Worm (Caenorhabditis elegans) whole organism, L4/young adult: ENCODE data around the gene F47E1.20.

ENCODE experiments used
- W03F9.2 ChIP-seq: fragments of 150-350 bp; optimal IDR thresholded peaks from 2 replicates; lab custom pipeline; 2014; ENCODE audit warnings: missing biosample characterization, missing genetic modification characterization
- dao-5 ChIP-seq: sonication (generic microtip); optimal IDR thresholded peaks from 2 replicates; lab custom pipeline; 2016; ENCODE audit warnings: missing genotype, missing genetic modification characterization, moderate library complexity, missing compliant biosample characterization
- him-1 ChIP-seq: sonication (generic microtip); optimal IDR thresholded peaks from 2 replicates; lab custom pipeline; 2016; ENCODE audit warnings: missing genotype, missing genetic modification reagents, missing genetic modification characterization, missing compliant biosample characterization

Gene F47E1.20

DNA sequence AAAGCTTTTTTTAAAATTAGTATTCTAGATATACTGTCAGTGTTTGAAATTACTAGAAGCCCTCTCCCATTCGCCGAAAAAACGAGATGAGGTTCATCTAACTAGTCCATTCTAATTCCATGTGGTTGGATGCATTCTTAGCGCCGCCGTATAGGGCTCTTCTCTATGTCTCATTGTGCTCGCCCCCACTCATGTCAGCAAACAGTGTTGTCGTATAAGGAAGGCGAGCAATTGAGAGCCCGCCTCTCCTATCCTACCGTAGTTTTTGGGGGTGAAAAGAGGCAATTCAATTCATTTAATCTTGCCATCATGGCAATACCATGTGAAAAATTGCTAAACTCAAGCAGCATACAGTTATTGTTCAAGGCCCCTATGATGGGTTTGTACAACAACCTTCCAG, at the start of gene F47E1.20:
TSS of gene F47E1.20 (plus strand) at position 301 of the 400 bp plus-strand sequence.
- TF ChIP-seq dao-5: no peak
- no peak for TF ChIP-seq W03F9.2 (tag; lab: Kevin White, UChicago)
- no peak for TF ChIP-seq him-1 (tag; lab: Kevin White, UChicago)

DNA sequence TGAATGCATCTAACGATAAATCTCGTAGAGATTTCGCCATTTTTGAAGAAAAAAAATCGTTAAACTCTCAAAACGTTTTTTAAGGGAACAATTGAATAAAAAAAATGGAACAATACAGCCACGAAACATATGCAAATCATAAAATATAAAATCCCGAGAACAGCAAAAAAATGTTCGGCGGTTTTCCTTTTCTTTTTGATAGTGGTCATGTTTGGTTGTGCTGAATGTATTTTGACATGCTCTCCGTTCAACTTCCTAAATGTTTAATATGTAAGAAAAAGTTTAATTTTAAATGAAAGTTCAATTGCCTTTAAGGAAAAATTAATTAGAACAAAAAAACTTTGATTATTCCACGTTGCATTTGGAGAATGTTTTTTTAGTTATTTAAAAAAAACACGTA, 38.3 kb upstream of the F47E1.20 start, which contains the start of gene C24A3.9:
TSS of gene C24A3.9 (minus strand) at position 101 of the 400 bp plus-strand sequence.
- TF ChIP-seq W03F9.2 (tag; lab: Kevin White, UChicago): no peak

DNA sequence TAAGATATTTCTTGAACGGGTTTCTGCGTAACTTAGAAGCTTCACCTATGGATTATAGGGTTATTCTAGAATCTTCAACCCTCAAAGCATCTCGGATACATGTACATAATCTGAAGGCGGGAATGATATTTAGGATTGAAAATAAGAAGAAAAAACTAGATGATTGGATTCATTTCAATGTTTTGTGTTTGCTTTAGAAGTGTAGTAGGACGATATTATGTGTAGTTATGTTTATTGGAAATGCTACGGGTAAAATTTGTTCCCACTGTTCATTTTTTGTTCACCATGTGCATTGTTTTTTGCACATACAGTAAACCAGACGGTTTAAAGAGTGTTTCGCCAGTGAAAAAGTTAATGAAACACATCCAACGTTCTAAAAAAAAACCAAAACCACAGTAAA, 37.3 kb upstream of the F47E1.20 start:
- TF ChIP-seq him-1 (tag; lab: Kevin White, UChicago) (no peak), W03F9.2 (tag; lab: Kevin White, UChicago) (no peak), dao-5 (no peak)

DNA sequence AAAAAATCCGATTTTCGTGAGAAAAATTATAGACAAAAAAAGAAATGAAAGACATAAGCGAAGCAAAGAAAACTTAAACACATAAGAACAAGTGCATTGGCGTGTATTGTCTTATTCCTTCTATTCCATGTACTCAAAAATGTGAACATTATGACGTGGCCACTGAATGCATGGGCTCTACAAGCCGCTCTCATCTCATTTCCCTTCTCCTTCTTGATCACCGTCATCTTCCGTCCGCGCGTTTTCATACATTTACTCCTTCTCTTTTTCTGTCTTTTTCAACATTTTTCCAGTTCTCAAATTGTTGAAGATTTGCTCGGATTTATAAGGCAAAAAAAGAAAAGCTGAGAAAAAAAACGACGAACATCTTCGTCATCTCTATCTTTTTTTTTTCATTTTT, 34.3 kb upstream of the F47E1.20 start:
- TF ChIP-seq dao-5: no peak

DNA sequence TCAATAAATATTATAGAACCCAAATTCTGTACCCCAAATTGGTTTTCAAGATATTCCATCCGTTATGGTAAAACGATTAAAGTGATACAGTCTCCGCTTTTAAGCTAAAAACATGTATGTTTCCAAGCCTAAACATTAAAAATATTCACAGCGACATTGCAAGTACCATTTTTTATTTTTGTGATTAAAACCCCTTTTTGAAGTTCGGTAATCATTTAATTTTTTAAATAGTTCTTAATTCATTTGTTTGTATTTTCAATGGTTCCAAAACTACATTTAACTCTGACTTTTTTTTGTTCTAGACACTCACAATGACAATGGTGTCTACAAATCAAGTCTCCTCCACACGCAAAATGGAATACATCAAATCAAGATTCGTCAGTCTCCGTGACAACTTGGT, 33.3 kb upstream of the F47E1.20 start, which contains the start of gene T25B6.4:
TSS of gene T25B6.4 (plus strand) at position 301 of the 400 bp plus-strand sequence.
- no peak for TF ChIP-seq W03F9.2 (tag; lab: Kevin White, UChicago)
- no peak for TF ChIP-seq dao-5
- no peak for TF ChIP-seq him-1 (tag; lab: Kevin White, UChicago)

DNA sequence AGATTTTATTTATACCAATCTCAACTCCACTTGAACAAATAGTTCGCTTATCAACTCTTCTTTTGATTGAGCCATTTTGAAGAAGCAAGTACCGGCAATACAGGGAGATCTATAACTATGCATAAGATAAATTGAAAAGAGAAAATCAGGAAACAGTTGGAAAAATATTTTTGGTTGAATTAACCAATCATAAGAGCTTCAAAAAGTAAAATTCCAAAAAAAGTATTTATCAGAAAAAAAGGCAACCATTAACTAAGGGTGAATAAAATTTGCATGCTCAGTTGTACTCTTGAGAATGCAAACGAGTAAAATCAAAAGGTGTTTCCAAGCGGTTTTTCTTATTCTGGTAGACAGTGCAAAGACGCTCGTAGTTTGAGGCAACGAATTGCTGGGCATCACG, 27.1 kb upstream of the F47E1.20 start, which contains the start of gene T25B6.5:
TSS of gene T25B6.5 (minus strand) at position 101 of the 400 bp plus-strand sequence.
- TF ChIP-seq W03F9.2 (tag; lab: Kevin White, UChicago) (no peak), him-1 (tag; lab: Kevin White, UChicago) (no peak), dao-5 (no peak)

DNA sequence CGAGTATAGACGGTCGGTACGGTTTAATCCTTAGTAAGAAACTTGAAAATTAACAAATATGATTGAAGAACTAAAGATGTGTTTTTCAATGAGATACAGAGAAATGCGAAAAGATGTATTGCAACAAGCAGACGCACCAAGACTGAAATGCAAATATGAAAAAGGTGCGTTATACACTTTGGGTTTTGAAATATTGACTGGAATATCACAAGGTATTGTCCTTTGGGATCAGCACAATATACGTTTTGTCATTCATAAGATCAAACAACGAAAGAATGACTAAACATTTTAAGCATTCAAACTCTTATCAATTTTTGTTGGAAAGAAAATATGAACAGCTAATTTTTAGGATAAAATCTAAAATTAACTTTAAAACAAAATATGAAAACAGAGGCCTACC, 26.0 kb upstream of the F47E1.20 start, which contains the start of gene T25B6.6:
TSS of gene T25B6.6 (minus strand) at position 101 of the 400 bp plus-strand sequence.
- no peak for TF ChIP-seq W03F9.2 (tag; lab: Kevin White, UChicago)
- no peak for TF ChIP-seq dao-5
- no peak for TF ChIP-seq him-1 (tag; lab: Kevin White, UChicago)

DNA sequence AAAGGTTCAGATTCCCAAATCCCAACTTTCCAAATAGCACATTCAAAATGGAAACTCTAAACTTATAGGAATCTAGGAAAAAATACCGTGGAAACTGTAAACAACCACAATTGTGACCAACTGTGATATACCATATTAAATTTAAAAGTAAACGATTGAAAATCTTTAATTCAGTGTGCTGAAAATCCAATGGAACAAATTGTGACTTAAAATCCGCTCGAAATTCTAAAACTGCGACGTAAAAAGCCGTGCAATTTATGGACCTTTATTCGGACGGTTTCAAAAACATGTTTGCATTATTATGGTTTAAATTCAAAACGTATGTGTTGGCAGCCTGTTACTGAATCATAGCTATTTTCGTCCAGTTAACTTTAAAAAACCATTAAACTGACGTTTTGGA, 24.9 kb upstream of the F47E1.20 start:
- TF ChIP-seq W03F9.2 (tag; lab: Kevin White, UChicago): no peak
- no peak for TF ChIP-seq him-1 (tag; lab: Kevin White, UChicago)
- no peak for TF ChIP-seq dao-5

DNA sequence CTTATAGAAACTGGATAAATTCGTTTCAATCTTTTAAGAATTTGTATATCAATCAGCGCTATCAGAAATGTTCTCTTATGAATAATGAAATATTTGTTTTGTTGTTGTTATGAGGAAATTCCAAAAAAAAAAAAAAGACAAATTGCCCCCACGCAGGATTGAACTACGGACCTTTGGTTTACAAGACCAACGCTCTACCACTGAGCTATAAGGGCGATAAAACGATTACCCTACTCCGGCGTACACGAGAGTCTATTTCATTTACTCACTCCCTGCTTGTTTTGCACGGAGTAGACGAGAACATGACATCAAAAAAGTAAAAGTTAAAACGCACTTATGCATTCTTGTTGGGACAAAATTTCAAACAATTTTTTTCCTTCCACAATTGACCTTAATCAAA, 24.5 kb upstream of the F47E1.20 start:
- TF ChIP-seq dao-5 (peak; percentile 80), W03F9.2 (tag; lab: Kevin White, UChicago) (no peak), him-1 (tag; lab: Kevin White, UChicago) (peak; percentile 38)

DNA sequence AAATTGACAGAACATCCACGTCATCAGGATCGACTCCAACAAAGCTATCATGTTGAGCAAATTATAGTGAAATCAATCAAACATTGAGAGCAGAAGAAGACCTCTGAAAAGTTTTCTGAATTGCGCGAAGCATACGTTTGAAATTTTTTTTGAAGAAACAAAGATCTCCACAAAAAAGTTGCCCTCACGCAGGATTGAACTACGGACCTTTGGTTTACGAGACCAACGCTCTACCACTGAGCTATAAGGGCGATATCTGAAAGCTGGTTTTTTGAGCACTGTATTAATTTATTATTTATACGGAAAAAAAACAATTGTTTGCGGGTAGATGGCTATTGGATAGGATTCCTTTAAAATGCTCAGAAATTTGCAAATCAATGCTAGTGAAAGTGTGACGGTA, 23.3 kb upstream of the F47E1.20 start:
- TF ChIP-seq W03F9.2 (tag; lab: Kevin White, UChicago): no peak
- TF ChIP-seq him-1 (tag; lab: Kevin White, UChicago): no peak

DNA sequence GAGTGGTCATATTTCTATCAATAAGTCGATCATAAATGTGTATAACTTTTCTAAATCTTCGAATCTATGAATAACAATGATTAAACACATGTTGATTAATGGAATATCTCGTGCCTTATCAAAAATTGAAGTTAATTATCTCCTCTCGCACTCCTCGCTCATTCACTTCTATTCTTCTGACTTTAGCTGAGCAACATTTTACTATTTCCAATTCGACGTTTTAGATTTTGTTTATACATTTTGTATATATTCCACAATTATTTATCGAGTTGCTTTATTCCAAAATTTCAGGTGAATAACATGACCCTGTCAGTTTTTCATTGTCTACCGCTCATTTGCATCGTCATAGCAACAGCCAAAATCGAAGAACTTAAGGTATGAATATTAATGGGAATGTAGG, 21.5 kb upstream of the F47E1.20 start, which contains the start of gene T25B6.3:
TSS of gene T25B6.3 (plus strand) at position 301 of the 400 bp plus-strand sequence.
- TF ChIP-seq W03F9.2 (tag; lab: Kevin White, UChicago) (no peak), dao-5 (no peak)

DNA sequence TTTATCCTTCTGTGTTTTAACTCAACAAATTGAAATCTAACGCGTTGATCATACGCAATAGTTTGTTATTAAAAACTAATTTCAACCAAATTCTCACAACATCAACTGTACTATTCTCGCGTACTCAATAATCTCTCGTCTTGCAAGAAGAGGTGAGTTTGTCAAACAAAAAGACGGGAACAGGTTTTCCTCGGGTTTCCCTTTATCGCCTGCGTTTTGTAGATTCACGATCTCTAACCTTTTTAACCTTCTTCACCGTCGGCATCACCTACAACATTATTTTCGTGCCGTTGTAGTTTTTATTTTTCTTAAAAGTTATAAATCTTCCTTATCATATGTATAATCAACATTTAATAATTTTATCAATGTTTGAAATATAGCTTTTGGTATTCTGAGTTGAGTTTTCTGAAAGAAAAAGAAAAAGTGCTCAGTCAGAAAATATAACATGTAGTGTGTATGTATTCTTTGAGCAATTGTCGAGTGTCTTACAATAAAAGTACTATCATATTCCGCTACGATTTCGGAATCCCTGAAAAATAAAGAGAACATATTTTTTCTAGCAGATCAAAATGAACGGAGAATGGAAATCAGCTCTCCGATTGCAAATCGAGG, 19.7 kb upstream of the F47E1.20 start, which contains the start of gene snf-12:
TSS of gene snf-12 (plus strand) at position 562 of the 612 bp plus-strand sequence.
- TF ChIP-seq him-1 (tag; lab: Kevin White, UChicago): no peak
- no peak for TF ChIP-seq dao-5
- TF ChIP-seq W03F9.2 (tag; lab: Kevin White, UChicago): no peak

DNA sequence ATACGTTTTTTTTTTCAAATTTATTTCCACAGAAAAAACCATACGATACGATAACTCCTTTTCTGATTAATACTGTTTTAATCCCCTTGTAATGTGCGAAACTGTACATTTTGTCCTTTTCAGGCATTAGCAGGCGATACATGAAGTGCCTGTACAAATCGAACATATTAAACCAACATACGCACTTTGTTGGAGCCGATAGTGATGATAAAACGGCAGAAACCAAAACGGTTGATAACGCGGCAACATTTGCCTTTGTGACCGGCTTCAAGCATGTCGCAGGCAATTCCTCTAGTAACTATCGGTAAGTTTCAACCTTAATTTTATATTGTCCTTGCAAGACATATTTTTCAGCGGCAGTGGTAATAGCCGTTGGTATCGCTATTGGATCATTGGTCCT, 14.4 kb upstream of the F47E1.20 start, which contains the start of gene nep-22:
TSS of gene nep-22 (plus strand) at position 245 of the 400 bp plus-strand sequence.
- TF ChIP-seq W03F9.2 (tag; lab: Kevin White, UChicago): no peak
- no peak for TF ChIP-seq him-1 (tag; lab: Kevin White, UChicago)
- TF ChIP-seq dao-5: no peak

DNA sequence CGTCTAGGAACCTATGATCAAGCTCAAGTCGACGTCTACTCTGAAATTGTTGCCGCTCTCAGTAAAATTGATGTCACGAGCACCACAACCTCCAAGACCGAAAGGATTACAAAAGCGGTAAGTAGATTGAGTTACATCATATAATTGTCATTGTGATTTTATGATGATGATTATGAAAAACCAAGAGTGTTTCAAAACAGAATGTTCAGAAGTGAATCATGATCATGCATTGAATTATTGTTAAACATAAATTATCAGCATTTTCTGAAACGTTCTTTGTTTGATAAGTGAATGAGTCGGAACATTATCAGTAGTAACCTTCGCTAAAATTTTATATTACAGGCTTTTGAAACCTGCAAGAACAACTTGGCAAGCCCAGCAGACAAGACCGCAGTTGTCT, 13.6 kb upstream of the F47E1.20 start:
- TF ChIP-seq him-1 (tag; lab: Kevin White, UChicago) (no peak), W03F9.2 (tag; lab: Kevin White, UChicago) (no peak), dao-5 (no peak)

DNA sequence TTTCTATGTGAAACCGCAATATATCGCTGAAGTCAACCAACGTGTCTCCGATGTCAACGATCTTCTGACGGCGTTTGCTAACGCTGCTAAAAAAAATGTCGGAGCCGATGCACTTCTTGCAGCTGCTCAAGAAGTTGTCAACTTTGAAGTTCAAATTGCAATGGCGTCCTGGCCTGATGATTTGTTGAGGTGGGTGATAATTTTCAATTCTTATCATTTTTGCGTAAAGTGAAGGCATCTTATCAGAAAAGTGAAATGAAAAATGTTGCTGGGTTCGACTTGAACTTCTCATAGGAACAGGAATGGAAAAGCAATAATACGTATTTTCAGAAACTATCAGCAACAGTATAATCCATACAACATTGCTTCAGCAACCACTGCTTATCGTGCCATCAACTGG, 12.5 kb upstream of the F47E1.20 start:
- TF ChIP-seq dao-5: no peak
- no peak for TF ChIP-seq W03F9.2 (tag; lab: Kevin White, UChicago)
- no peak for TF ChIP-seq him-1 (tag; lab: Kevin White, UChicago)
